Fruit fly (Drosophila melanogaster): ENCODE measurements around the gene schuy.

Gene schuy

dm6 chr3L:20002482-20003234, 16.8 kb downstream of the schuy start, which contains the start of gene CG7668:
CG7668 (plus strand) TSS chr3L:20002736.
- TF ChIP-seq dsx (GFP tag; optimal IDR thresholded peaks at IDR 0.05; ENCODE audit: poor library complexity, severe bottlenecking) (peak; percentile 91), CG34406 (GFP tag; optimal IDR thresholded peaks at IDR 0.05) (peak; percentile 92), lz (GFP tag; optimal IDR thresholded peaks at IDR 0.05) (peak; percentile 93), achi (GFP tag; optimal IDR thresholded peaks at IDR 0.05) (peak; percentile 89), vri (GFP tag; optimal IDR thresholded peaks at IDR 0.05) (peak; percentile 86), CG6854 (GFP tag; optimal IDR thresholded peaks at IDR 0.05) (peak; percentile 75), CG15336 (GFP tag; IDR thresholded peaks at IDR 0.05) (peak; percentile 92), Sox15 (GFP tag; optimal IDR thresholded peaks at IDR 0.05) (peak; percentile 87), CG8319 (GFP tag; optimal IDR thresholded peaks at IDR 0.05) (peak; percentile 82), fd59A (GFP tag; optimal IDR thresholded peaks at IDR 0.05) (peak; percentile 79), fkh (GFP tag; optimal IDR thresholded peaks at IDR 0.05) (peak; percentile 55), Eip93F (GFP tag; optimal IDR thresholded peaks at IDR 0.05) (peak; percentile 82), Met (GFP tag; optimal IDR thresholded peaks at IDR 0.05) (peak; percentile 92), CG6808 (GFP tag; optimal IDR thresholded peaks at IDR 0.05) (peak; percentile 87), Blimp-1 (GFP tag; optimal IDR thresholded peaks at IDR 0.05) (peak; percentile 79), CG7368 (GFP tag; optimal IDR thresholded peaks at IDR 0.05) (peak; percentile 84), Lpt (GFP tag; optimal IDR thresholded peaks at IDR 0.05) (peak; percentile 84), Hr38 (GFP tag; optimal IDR thresholded peaks at IDR 0.05) (no peak), esn (GFP tag; optimal IDR thresholded peaks at IDR 0.05) (peak; percentile 96), CG6276 (GFP tag; optimal IDR thresholded peaks at IDR 0.05) (peak; percentile 90), CG6792 (GFP tag; optimal IDR thresholded peaks at IDR 0.05) (peak; percentile 88), CG3919 (GFP tag; optimal IDR thresholded peaks at IDR 0.05) (peak; percentile 93), Eip78C (GFP tag) (peak; percentile 97), acj6 (GFP tag; optimal IDR thresholded peaks at IDR 0.05) (peak; percentile 94), CG8119 (GFP tag; IDR thresholded peaks at IDR 0.05) (peak; percentile 92), CG6163 (GFP tag; IDR thresholded peaks at IDR 0.05) (no peak; the same call in 2 of the 3 replicates), CG11762 (GFP tag; optimal IDR thresholded peaks at IDR 0.05; ENCODE audit: insufficient read depth) (peak; percentile 85), Hr4 (GFP tag; optimal IDR thresholded peaks at IDR 0.05) (peak; percentile 91), ss (GFP tag; optimal IDR thresholded peaks at IDR 0.05) (peak; percentile 80 to 88), CG10669 (GFP tag; optimal IDR thresholded peaks at IDR 0.05) (peak; percentile 87), Smox (GFP tag; optimal IDR thresholded peaks at IDR 0.05) (peak; percentile 92), CG1621 (tag; optimal IDR thresholded peaks at IDR 0.05) (peak; percentile 89), CG11902 (GFP tag; optimal IDR thresholded peaks at IDR 0.05) (peak; percentile 82), CG3032 (tag; optimal IDR thresholded peaks at IDR 0.05) (peak; percentile 92), CG16779 (tag; optimal IDR thresholded peaks at IDR 0.05) (no peak), eg (GFP tag; IDR thresholded peaks at IDR 0.05) (no peak; the same call in 2 of the 3 replicates), Eip75B (GFP tag; optimal IDR thresholded peaks at IDR 0.05) (peak; percentile 92), dac (GFP tag; optimal IDR thresholded peaks at IDR 0.05) (peak; percentile 57), Sox102F (GFP tag; optimal IDR thresholded peaks at IDR 0.05) (peak; percentile 91), CG10631 (GFP tag; optimal IDR thresholded peaks at IDR 0.05) (peak; percentile 89), fd85E (GFP tag; optimal IDR thresholded peaks at IDR 0.05) (peak; percentile 41), Hr39 (GFP tag; optimal IDR thresholded peaks at IDR 0.05) (peak; percentile 92), svp (GFP tag) (no peak), CG11294 (GFP tag; IDR thresholded peaks at IDR 0.05) (no peak; the same call in 1 of the 2 replicates), CG9139 (GFP tag; optimal IDR thresholded peaks at IDR 0.05) (peak; percentile 83), salr (GFP tag; optimal IDR thresholded peaks at IDR 0.05) (peak in 1 of 2 experiments; percentile 80), CG32006 (GFP tag; optimal IDR thresholded peaks at IDR 0.05) (no peak), CG8632 (GFP tag; optimal IDR thresholded peaks at IDR 0.05) (peak; percentile 90), OdsH (GFP tag; optimal IDR thresholded peaks at IDR 0.05) (peak; percentile 92), Ets21C (GFP tag; optimal IDR thresholded peaks at IDR 0.05) (peak; percentile 88)
